Fruit fly (Drosophila melanogaster) whole organism, pupa: ENCODE measurements around the gene CG4768.

Experiments
- CG10348 ChIP-seq: fragments of 200-800 bp; sonication (Bioruptor generic); IDR thresholded peaks from 2 replicates; pipeline ENCODE4 v1.3.6; 2022; ENCODE audit warnings: missing biosample characterization, missing genetic modification characterization
- CG12605 ChIP-seq: fragments of 200-800 bp; sonication (Bioruptor generic); IDR thresholded peaks from 2 replicates; pipeline ENCODE4 v1.3.6; 2022; ENCODE audit warnings: missing biosample characterization, missing genetic modification characterization
- CG14655 ChIP-seq: fragments of 200-800 bp; sonication (Bioruptor generic); optimal IDR thresholded peaks from 3 replicates; lab custom pipeline; 2017; ENCODE audit warnings: mild to moderate bottlenecking, missing biosample characterization, missing genetic modification reagents, missing genetic modification characterization
- CG15710 ChIP-seq: fragments of 200-800 bp; sonication (Bioruptor generic); optimal IDR thresholded peaks from 2 replicates; lab custom pipeline; 2018; ENCODE audit warnings: missing biosample characterization, mild to moderate bottlenecking, missing genetic modification characterization, moderate library complexity
- CG17806 ChIP-seq: fragments of 200-800 bp; sonication (Bioruptor generic); optimal IDR thresholded peaks from 2 replicates; lab custom pipeline; 2018; ENCODE audit warnings: missing biosample characterization, mild to moderate bottlenecking, missing genetic modification characterization, moderate library complexity
- CG32121 ChIP-seq: fragments of 200-800 bp; sonication (Bioruptor generic); IDR thresholded peaks from 2 replicates; pipeline ENCODE4 v1.3.6; 2022; ENCODE audit warnings: missing biosample characterization, missing genetic modification characterization
- CG8159 ChIP-seq: fragments of 200-800 bp; sonication (Bioruptor generic); optimal IDR thresholded peaks from 3 replicates; lab custom pipeline; 2018; ENCODE audit warnings: missing biosample characterization, mild to moderate bottlenecking, missing genetic modification characterization, moderate library complexity
- CG8301 ChIP-seq: fragments of 200-800 bp; sonication (Bioruptor generic); optimal IDR thresholded peaks from 2 replicates; lab custom pipeline; 2018; ENCODE audit warnings: missing biosample characterization, mild to moderate bottlenecking, missing genetic modification characterization
- CG9948 ChIP-seq: fragments of 200-800 bp; sonication (Bioruptor generic); optimal IDR thresholded peaks from 2 replicates; lab custom pipeline; 2018; ENCODE audit warnings: missing biosample characterization, mild to moderate bottlenecking, missing genetic modification characterization, moderate library complexity
- EcR ChIP-seq: fragments of 200-800 bp; sonication (Bioruptor generic); optimal IDR thresholded peaks from 3 replicates; lab custom pipeline; 2019; ENCODE audit warnings: missing biosample characterization, missing genetic modification characterization, mild to moderate bottlenecking, moderate library complexity, missing genetic modification reagents
- Ets98B ChIP-seq: fragments of 200-800 bp; sonication (Bioruptor generic); IDR thresholded peaks from 2 replicates; pipeline ENCODE4 v1.3.6; 2022; ENCODE audit warnings: missing biosample characterization, missing genetic modification characterization
- rn ChIP-seq: fragments of 200-800 bp; sonication (Bioruptor generic); IDR thresholded peaks from 2 replicates; pipeline ENCODE4 v1.3.6; 2022; ENCODE audit warnings: missing biosample characterization, missing genetic modification characterization

dm6 chrX:16775083-16775482 is 16.8 kb upstream of the CG4768 start:
- TF ChIP-seq CG9948 (tag; lab: Kevin White, UChicago) (no peak), Ets98B (GFP tag; lab: Robert Waterston, UW) (no peak), CG10348 (GFP tag; lab: Robert Waterston, UW) (no peak), EcR (GFP tag; lab: Kevin White, UChicago) (no peak), CG32121 (GFP tag; lab: Robert Waterston, UW) (no peak), CG12605 (GFP tag; lab: Robert Waterston, UW) (no peak), CG8301 (tag; lab: Kevin White, UChicago) (no peak), CG14655 (no peak), CG8159 (tag; lab: Kevin White, UChicago) (no peak), CG15710 (tag; lab: Kevin White, UChicago) (no peak), CG17806 (no peak), rn (GFP tag; lab: Robert Waterston, UW) (no peak)
